Fruit fly (Drosophila melanogaster): ENCODE results near the gene CG31546.

The CG31546 gene

DNA sequence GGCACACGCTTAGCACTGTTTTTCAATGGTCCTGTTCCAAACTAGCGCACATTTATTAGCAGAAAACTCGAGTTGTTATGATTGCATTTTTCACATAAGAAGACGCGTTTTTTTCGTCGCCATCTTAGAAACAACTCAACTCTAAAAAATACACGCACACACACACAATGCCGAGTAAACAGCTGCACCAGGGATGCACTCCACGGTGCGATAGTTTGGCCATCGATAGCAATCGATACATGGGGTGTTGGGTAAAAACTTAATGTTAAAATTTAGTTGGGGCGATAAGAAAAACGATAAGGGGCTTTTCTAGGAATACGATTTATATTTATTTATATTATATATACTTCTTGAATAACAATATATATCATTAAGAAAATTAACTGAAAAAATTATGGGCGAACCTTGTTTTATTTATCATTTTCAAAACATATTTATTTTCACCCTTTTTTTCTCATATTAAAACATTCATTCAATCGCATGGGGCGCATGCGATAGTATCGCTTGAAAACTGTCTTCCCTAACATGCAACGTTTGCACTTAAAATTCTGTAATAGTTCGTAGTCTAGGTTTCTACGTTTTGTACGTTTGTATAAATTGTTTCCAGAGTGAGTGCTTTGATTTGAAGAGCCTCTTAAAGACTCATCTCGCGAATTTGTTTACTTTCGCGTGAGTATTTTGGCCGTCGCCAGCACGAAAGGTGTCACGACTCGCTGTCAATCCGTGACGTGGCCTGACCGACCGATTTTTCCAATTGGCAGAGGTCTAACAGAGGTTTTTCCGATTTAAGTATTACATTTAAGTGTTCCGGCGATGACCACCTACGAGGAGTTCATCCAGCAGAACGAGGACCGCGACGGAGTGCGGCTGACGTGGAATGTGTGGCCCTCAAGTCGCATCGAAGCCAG is 13.4 kb upstream of the CG31546 start, which contains the start of the genes MTA1-like and Sec23 (continued):
- TF ChIP-seq aop (GFP tag; IDR thresholded peaks at IDR 0.05) (no peak), CG11696 (GFP tag; IDR thresholded peaks at IDR 0.05) (no peak), CG10979 (tag; optimal IDR thresholded peaks at IDR 0.05) (peak; percentile 37), NC2α (GFP tag; optimal IDR thresholded peaks at IDR 0.05) (no peak), fu2 (GFP tag; optimal IDR thresholded peaks at IDR 0.05) (peak; percentile 12), CG2678 (tag; optimal IDR thresholded peaks at IDR 0.05) (peak; percentile 65), CHES-1-like (GFP tag; optimal IDR thresholded peaks at IDR 0.05) (no peak), HmgZ (tag; optimal IDR thresholded peaks at IDR 0.05) (peak; percentile 26), tna (GFP tag; IDR thresholded peaks at IDR 0.05; ENCODE audit: partially characterized antibody) (peak; percentile 80), lov (optimal IDR thresholded peaks at IDR 0.05) (no peak), lov (GFP tag; IDR thresholded peaks at IDR 0.05) (no peak), CG9609 (GFP tag; optimal IDR thresholded peaks at IDR 0.05) (peak; percentile 22), CG9932 (GFP tag; IDR thresholded peaks at IDR 0.05) (peak; percentile 80), sisA (GFP tag; IDR thresholded peaks at IDR 0.05) (peak; percentile 55), Dref (GFP tag; IDR thresholded peaks at IDR 0.05) (peak; percentile 82), ind (GFP tag; optimal IDR thresholded peaks at IDR 0.05) (peak; percentile 61), CG3995 (GFP tag; optimal IDR thresholded peaks at IDR 0.05) (no peak), cato (GFP tag; optimal IDR thresholded peaks at IDR 0.05; ENCODE audit: borderline replicate concordance) (no peak), CG42726 (GFP tag; IDR thresholded peaks at IDR 0.05; ENCODE audit: partially characterized antibody) (peak; percentile 75), Hmx (GFP tag; optimal IDR thresholded peaks at IDR 0.05) (no peak), HLH4C (GFP tag; IDR thresholded peaks at IDR 0.05; ENCODE audit: partially characterized antibody) (peak; percentile 92), otp (GFP tag; IDR thresholded peaks at IDR 0.05) (no peak), CG10267 (tag; optimal IDR thresholded peaks at IDR 0.05) (peak; percentile 80), CG10366 (GFP tag; IDR thresholded peaks at IDR 0.05) (no peak; the same call in 1 of the 2 replicates), ssp (GFP tag; IDR thresholded peaks at IDR 0.05) (peak; percentile 49; the same call in 1 of the 2 replicates), CG14860 (GFP tag; IDR thresholded peaks at IDR 0.05; ENCODE audit: partially characterized antibody) (peak; percentile 95), CG2199 (GFP tag; IDR thresholded peaks at IDR 0.05) (no peak), CG17385 (GFP tag; optimal IDR thresholded peaks at IDR 0.05) (peak; percentile 29), shn (GFP tag; optimal IDR thresholded peaks at IDR 0.05) (no peak), Taf1 (GFP tag; IDR thresholded peaks at IDR 0.05) (no peak), sens-2 (GFP tag; IDR thresholded peaks at IDR 0.05) (no peak), Med (GFP tag) (peak; percentile 80), Poxn (GFP tag; IDR thresholded peaks at IDR 0.05) (no peak), CG30020 (tag; optimal IDR thresholded peaks at IDR 0.05) (peak; percentile 78), kni (GFP tag; optimal IDR thresholded peaks at IDR 0.05) (peak; percentile 14), run (tag; optimal IDR thresholded peaks at IDR 0.05) (no peak), CG34224 (GFP tag; IDR thresholded peaks at IDR 0.05; ENCODE audit: partially characterized antibody) (peak; percentile 85), CG34422 (GFP tag; IDR thresholded peaks at IDR 0.05) (0 out of 3 replicates have a peak, but pooled peaks have one; percentile 52), CG12071 (GFP tag; optimal IDR thresholded peaks at IDR 0.05) (no peak), CG13296 (GFP tag; optimal IDR thresholded peaks at IDR 0.05) (peak; percentile 46), hth (optimal IDR thresholded peaks at IDR 0.05) (no peak), GATAe (GFP tag; conservative IDR thresholded peaks at IDR 0.05) (no peak), Antp (GFP tag; optimal IDR thresholded peaks at IDR 0.05) (no peak), unpg (GFP tag; optimal IDR thresholded peaks at IDR 0.05) (peak; percentile 29), Camta (GFP tag; optimal IDR thresholded peaks at IDR 0.05) (no peak), CkIIα-i1 (GFP tag; IDR thresholded peaks at IDR 0.05) (no peak), hb (GFP tag; IDR thresholded peaks at IDR 0.05; ENCODE audit: partially characterized antibody) (peak; percentile 96), pho (GFP tag; optimal IDR thresholded peaks at IDR 0.05) (peak; percentile 37), ewg (GFP tag; optimal IDR thresholded peaks at IDR 0.05) (peak; percentile 41)
